Worm (Caenorhabditis elegans) whole organism, late embryonic: ENCODE measurements around the gene Y69A2AR.18.

ENCODE experiments used
- C08G9.2 ChIP-seq: sonication (generic microtip); optimal IDR thresholded peaks from 2 replicates; lab custom pipeline; 2016; ENCODE audit warnings: mild to moderate bottlenecking, missing genetic modification characterization, moderate library complexity, missing compliant biosample characterization
- C38D4.7 ChIP-seq: fragments of 200-800 bp; sonication (Bioruptor generic); optimal IDR thresholded peaks from 2 replicates; lab custom pipeline; 2018; ENCODE audit warnings: mild to moderate bottlenecking, missing genetic modification characterization, moderate library complexity, missing compliant biosample characterization
- F13H6.1 ChIP-seq: sonication (generic microtip); optimal IDR thresholded peaks from 2 replicates; lab custom pipeline; 2016; ENCODE audit warnings: missing genetic modification characterization, missing compliant biosample characterization
- K09A11.1 ChIP-seq: sonication (generic microtip); optimal IDR thresholded peaks from 2 replicates; lab custom pipeline; 2017; ENCODE audit warnings: antibody characterized with exemption, mild to moderate bottlenecking, missing genetic modification characterization, missing compliant biosample characterization; ENCODE audit not compliant: insufficient read depth
- ama-1 ChIP-seq: fragments of 150-350 bp; optimal IDR thresholded peaks from 2 replicates; lab custom pipeline; 2014
- ceh-14 ChIP-seq: sonication (generic microtip); optimal IDR thresholded peaks from 2 replicates; lab custom pipeline; 2016; ENCODE audit warnings: missing genotype, missing genetic modification characterization, missing compliant biosample characterization
- ceh-18 ChIP-seq: sonication (generic microtip); optimal IDR thresholded peaks from 2 replicates; lab custom pipeline; 2016; ENCODE audit warnings: missing genetic modification characterization, missing compliant biosample characterization
- ceh-19 ChIP-seq: fragments of 200-800 bp; sonication (Bioruptor generic); optimal IDR thresholded peaks from 2 replicates; lab custom pipeline; 2018; ENCODE audit warnings: mild to moderate bottlenecking, missing genetic modification characterization, missing compliant biosample characterization
- ceh-2 ChIP-seq: sonication (generic microtip); optimal IDR thresholded peaks from 2 replicates; lab custom pipeline; 2016; ENCODE audit warnings: missing genotype, missing genetic modification characterization, missing compliant biosample characterization
- ceh-31 ChIP-seq: sonication (generic microtip); optimal IDR thresholded peaks from 2 replicates; lab custom pipeline; 2016; ENCODE audit warnings: missing genetic modification characterization, missing compliant biosample characterization
- ceh-34 ChIP-seq: sonication (generic microtip); optimal IDR thresholded peaks from 2 replicates; lab custom pipeline; 2016; ENCODE audit warnings: mild to moderate bottlenecking, missing genetic modification characterization, missing compliant biosample characterization
- ceh-45 ChIP-seq: fragments of 200-800 bp; sonication (Bioruptor generic); IDR thresholded peaks from 2 replicates; pipeline ENCODE4 v1.3.6; 2022; ENCODE audit warnings: missing genetic modification reagents, missing genetic modification characterization, missing compliant biosample characterization
- ceh-48 ChIP-seq: sonication (generic microtip); optimal IDR thresholded peaks from 2 replicates; lab custom pipeline; 2016; ENCODE audit warnings: missing genetic modification characterization, inconsistent platforms, missing compliant biosample characterization
- ceh-9 ChIP-seq: sonication (generic microtip); optimal IDR thresholded peaks from 2 replicates; lab custom pipeline; 2016; ENCODE audit warnings: mild to moderate bottlenecking, missing genetic modification characterization, inconsistent platforms, missing compliant biosample characterization
- dve-1 ChIP-seq: sonication (generic microtip); optimal IDR thresholded peaks from 2 replicates; lab custom pipeline; 2017; ENCODE audit warnings: antibody characterized with exemption, mild to moderate bottlenecking, missing genetic modification characterization, missing compliant biosample characterization
- gmeb-2 ChIP-seq: sonication (generic microtip); optimal IDR thresholded peaks from 2 replicates; lab custom pipeline; 2016; ENCODE audit warnings: missing genetic modification characterization, inconsistent platforms, missing compliant biosample characterization
- hlh-13 ChIP-seq: fragments of 200-800 bp; sonication (Bioruptor generic); optimal IDR thresholded peaks from 2 replicates; lab custom pipeline; 2018; ENCODE audit warnings: mild to moderate bottlenecking, missing genetic modification characterization, missing compliant biosample characterization
- hlh-8 ChIP-seq: sonication (generic microtip); optimal IDR thresholded peaks from 2 replicates; lab custom pipeline; 2016; ENCODE audit warnings: missing genotype, missing genetic modification characterization, missing compliant biosample characterization
- lim-6 ChIP-seq: sonication (generic microtip); optimal IDR thresholded peaks from 2 replicates; lab custom pipeline; 2016; ENCODE audit warnings: missing genetic modification characterization, missing compliant biosample characterization
- lin-11 ChIP-seq: fragments of 200-800 bp; sonication (Bioruptor generic); optimal IDR thresholded peaks from 2 replicates; lab custom pipeline; 2018; ENCODE audit warnings: mild to moderate bottlenecking, missing genetic modification characterization, missing compliant biosample characterization
- madf-2 ChIP-seq: sonication (generic microtip); optimal IDR thresholded peaks from 2 replicates; lab custom pipeline; 2017; ENCODE audit warnings: missing genetic modification characterization, missing compliant biosample characterization
- mec-3 ChIP-seq: sonication (generic microtip); optimal IDR thresholded peaks from 2 replicates; lab custom pipeline; 2016; ENCODE audit warnings: borderline replicate concordance, missing genetic modification characterization, missing compliant biosample characterization
- nfya-1 ChIP-seq: sonication (generic microtip); optimal IDR thresholded peaks from 2 replicates; lab custom pipeline; 2017; ENCODE audit warnings: missing genetic modification characterization, mild to moderate bottlenecking, missing compliant biosample characterization, antibody characterized with exemption, moderate library complexity
- nhr-232 ChIP-seq: sonication (generic microtip); optimal IDR thresholded peaks from 2 replicates; lab custom pipeline; 2016; ENCODE audit warnings: missing genetic modification characterization, missing compliant biosample characterization
- odd-2 ChIP-seq: sonication (generic microtip); optimal IDR thresholded peaks from 2 replicates; lab custom pipeline; 2017; ENCODE audit warnings: antibody characterized with exemption, mild to moderate bottlenecking, missing genetic modification characterization, missing compliant biosample characterization
- pag-3 ChIP-seq: sonication (generic microtip); optimal IDR thresholded peaks from 2 replicates; lab custom pipeline; 2016; ENCODE audit warnings: missing compliant biosample characterization, missing genetic modification characterization, borderline replicate concordance
- pax-1 ChIP-seq: fragments of 150-350 bp; optimal IDR thresholded peaks from 2 replicates; lab custom pipeline; 2014; ENCODE audit warnings: missing biosample characterization, missing genetic modification characterization
- pha-2 ChIP-seq: sonication (generic microtip); optimal IDR thresholded peaks from 2 replicates; lab custom pipeline; 2017; ENCODE audit warnings: mild to moderate bottlenecking, missing genetic modification characterization, missing compliant biosample characterization
- pros-1 ChIP-seq: fragments of 150-350 bp; optimal IDR thresholded peaks from 2 replicates; lab custom pipeline; 2014; ENCODE audit warnings: missing biosample characterization, missing genetic modification reagents, missing genetic modification characterization
- ref-2 ChIP-seq: sonication (generic microtip); optimal IDR thresholded peaks from 2 replicates; lab custom pipeline; 2016; ENCODE audit warnings: missing genetic modification characterization, missing compliant biosample characterization
- sdc-2 ChIP-seq: sonication (generic microtip); optimal IDR thresholded peaks from 2 replicates; lab custom pipeline; 2016; ENCODE audit warnings: missing genotype, missing genetic modification characterization, missing compliant biosample characterization
- sox-2 ChIP-seq: fragments of 200-800 bp; sonication (Bioruptor generic); IDR thresholded peaks from 2 replicates; pipeline ENCODE4 v1.3.6; 2022; ENCODE audit warnings: missing genetic modification reagents, missing genetic modification characterization, missing compliant biosample characterization
- tbx-2 ChIP-seq: sonication (generic microtip); optimal IDR thresholded peaks from 2 replicates; lab custom pipeline; 2016; ENCODE audit warnings: missing genetic modification characterization, missing compliant biosample characterization
- tbx-7 ChIP-seq: sonication (generic microtip); optimal IDR thresholded peaks from 2 replicates; lab custom pipeline; 2016; ENCODE audit warnings: missing genotype, missing genetic modification characterization, missing compliant biosample characterization
- unc-42 ChIP-seq: sonication (generic microtip); optimal IDR thresholded peaks from 2 replicates; lab custom pipeline; 2016; ENCODE audit warnings: missing genotype, missing genetic modification characterization, missing compliant biosample characterization
- zip-5 ChIP-seq: sonication (generic microtip); optimal IDR thresholded peaks from 2 replicates; lab custom pipeline; 2016; ENCODE audit warnings: missing genetic modification characterization, missing compliant biosample characterization

Y69A2AR.18 gene

ce11 chrIV:2495118-2495785 lies at the start of gene Y69A2AR.18, which contains the start of gene ccdc-12:
Gene Y69A2AR.18 (plus strand): TSS chrIV:2495735.
Gene ccdc-12 (minus strand): TSS chrIV:2495174.
- TF ChIP-seq ceh-18 (tag; lab: Kevin White, UChicago) (peak; percentile 5), nfya-1 (peak; percentile 78), tbx-2 (tag; lab: Kevin White, UChicago) (peak; percentile 34), hlh-8 (tag; lab: Kevin White, UChicago) (no peak), ceh-45 (GFP tag; lab: Robert Waterston, UW) (no peak), unc-42 (peak; percentile 43), ceh-31 (tag; lab: Kevin White, UChicago) (peak; percentile 18)

DNA sequence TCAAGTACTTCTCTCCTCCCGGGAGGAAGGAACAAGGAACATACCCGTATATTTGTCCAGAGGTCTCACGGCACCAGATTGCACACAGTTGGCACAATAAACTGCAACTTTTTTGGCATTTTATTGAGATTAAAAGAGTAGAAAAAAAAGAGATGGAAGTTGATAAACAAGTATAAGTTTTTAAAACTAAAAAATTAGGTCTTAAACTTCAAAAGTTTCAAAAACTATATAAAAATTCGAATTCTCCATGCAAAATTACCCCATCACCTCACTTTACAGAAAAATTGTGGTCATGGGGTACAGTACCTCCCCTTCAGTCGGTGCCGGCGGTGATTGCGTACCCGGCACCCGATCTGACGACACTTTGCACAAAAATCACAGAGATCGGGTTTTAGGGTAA lies 44.3 kb upstream of the Y69A2AR.18 start, which contains the start of gene C45G7.13:
C45G7.13 (minus strand) TSS at position 101 of the 400 bp plus-strand sequence.
- TF ChIP-seq ceh-31 (tag; lab: Kevin White, UChicago) (no peak), ceh-9 (no peak), ceh-2 (tag; lab: Kevin White, UChicago) (no peak), lim-6 (tag; lab: Kevin White, UChicago) (no peak), C08G9.2 (no peak), odd-2 (tag; lab: Kevin White, UChicago) (no peak), C38D4.7 (GFP tag; lab: Kevin White, UChicago) (no peak), unc-42 (no peak), gmeb-2 (tag; lab: Kevin White, UChicago) (no peak), ceh-34 (tag; lab: Kevin White, UChicago) (no peak), tbx-7 (tag; lab: Kevin White, UChicago) (no peak), pag-3 (tag; lab: Kevin White, UChicago) (no peak), sox-2 (GFP tag; lab: Robert Waterston, UW) (no peak), sdc-2 (tag; lab: Kevin White, UChicago) (no peak), ref-2 (tag; lab: Kevin White, UChicago) (no peak), nhr-232 (tag; lab: Kevin White, UChicago) (no peak), pax-1 (tag; lab: Kevin White, UChicago) (no peak)

DNA sequence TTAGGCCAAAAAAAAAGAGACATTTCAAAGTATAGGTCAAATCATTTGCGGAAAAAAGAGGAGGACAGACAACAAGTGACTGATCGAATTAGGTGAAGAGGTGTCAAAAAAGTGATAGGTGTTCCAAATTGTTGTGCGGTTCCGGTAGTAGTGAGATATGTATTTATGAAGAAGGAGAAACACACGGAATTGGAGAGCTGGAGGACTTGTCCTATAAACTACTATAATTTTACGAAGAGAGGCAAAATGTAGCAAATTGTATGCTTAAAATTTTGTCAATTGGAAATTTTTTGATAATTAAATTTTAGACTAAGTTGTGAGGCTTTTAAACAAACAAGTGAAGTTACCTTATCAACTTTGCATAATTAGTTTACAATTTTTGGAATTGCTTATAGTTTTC lies 43.9 kb upstream of the Y69A2AR.18 start:
- TF ChIP-seq C08G9.2: no peak
- no peak for TF ChIP-seq hlh-8 (tag; lab: Kevin White, UChicago)
- TF ChIP-seq sox-2 (GFP tag; lab: Robert Waterston, UW): no peak
- no peak for TF ChIP-seq ceh-19 (GFP tag; lab: Kevin White, UChicago)
- TF ChIP-seq ceh-45 (GFP tag; lab: Robert Waterston, UW): no peak
- TF ChIP-seq zip-5 (tag; lab: Kevin White, UChicago): no peak
- TF ChIP-seq pros-1 (tag; lab: Kevin White, UChicago): no peak
- no peak for TF ChIP-seq nhr-232 (tag; lab: Kevin White, UChicago)
- TF ChIP-seq pha-2 (tag; lab: Kevin White, UChicago): no peak
- TF ChIP-seq ceh-34 (tag; lab: Kevin White, UChicago): no peak
- TF ChIP-seq C38D4.7 (GFP tag; lab: Kevin White, UChicago): no peak
- TF ChIP-seq tbx-2 (tag; lab: Kevin White, UChicago): no peak
- TF ChIP-seq F13H6.1 (tag; lab: Kevin White, UChicago): no peak
- TF ChIP-seq K09A11.1 (tag; lab: Kevin White, UChicago): no peak

DNA sequence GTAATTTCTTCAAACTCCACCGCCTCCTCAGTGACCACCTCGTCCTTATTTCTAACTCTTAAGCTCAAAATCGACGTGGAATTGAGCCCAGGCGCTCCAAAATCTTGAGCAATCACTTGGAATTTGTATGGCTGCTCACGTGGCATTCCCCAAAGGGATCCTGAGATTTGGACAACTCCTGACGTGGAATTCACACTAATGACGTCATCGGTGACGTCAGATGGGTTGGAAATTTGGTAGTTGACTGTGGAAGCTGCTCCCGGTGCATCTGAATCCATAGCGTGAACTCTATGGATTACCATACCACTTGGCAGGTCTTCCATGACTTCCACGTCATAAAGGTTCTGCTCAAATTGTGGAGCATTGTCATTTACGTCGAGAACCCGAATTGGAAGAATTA lies 40.4 kb upstream of the Y69A2AR.18 start:
- no peak for TF ChIP-seq madf-2
- TF ChIP-seq mec-3 (tag; lab: Kevin White, UChicago): no peak
- TF ChIP-seq ama-1 (lab: Kevin White, UChicago): no peak
- no peak for TF ChIP-seq ceh-48 (tag; lab: Kevin White, UChicago)

- TF ChIP-seq gmeb-2 (tag; lab: Kevin White, UChicago) (no peak), hlh-13 (GFP tag; lab: Kevin White, UChicago) (no peak), dve-1 (tag; lab: Kevin White, UChicago) (no peak), ceh-14 (tag; lab: Kevin White, UChicago) (no peak), lin-11 (no peak), ama-1 (lab: Kevin White, UChicago) (no peak), nhr-232 (tag; lab: Kevin White, UChicago) (no peak)
These were observed 34.1 kb upstream of the Y69A2AR.18 start for ce11 chrIV:2461396-2461795.
